Worm (Caenorhabditis elegans) whole organism, dauer: ENCODE results near the gene ZK1055.6.
"Not testable (repeated sequence)": the region's sequence is repeated elsewhere in the genome, so short reads cannot be mapped to it uniquely, and the experiment has no call there.

ENCODE experiments used
- unc-62 ChIP-seq: sonication (generic microtip); optimal IDR thresholded peaks from 2 replicates; lab custom pipeline; 2017; ENCODE audit warnings: missing biosample characterization, missing genetic modification reagents, missing genetic modification characterization

Gene ZK1055.6

ce11 chrV:6605275-6605674 is 2.9 kb upstream of the ZK1055.6 start, which contains the start of gene ZK1055.7:
ZK1055.7 (minus strand) TSS chrV:6605375.
- no peak for TF ChIP-seq unc-62 (GFP tag; lab: Kevin White, UChicago)

DNA sequence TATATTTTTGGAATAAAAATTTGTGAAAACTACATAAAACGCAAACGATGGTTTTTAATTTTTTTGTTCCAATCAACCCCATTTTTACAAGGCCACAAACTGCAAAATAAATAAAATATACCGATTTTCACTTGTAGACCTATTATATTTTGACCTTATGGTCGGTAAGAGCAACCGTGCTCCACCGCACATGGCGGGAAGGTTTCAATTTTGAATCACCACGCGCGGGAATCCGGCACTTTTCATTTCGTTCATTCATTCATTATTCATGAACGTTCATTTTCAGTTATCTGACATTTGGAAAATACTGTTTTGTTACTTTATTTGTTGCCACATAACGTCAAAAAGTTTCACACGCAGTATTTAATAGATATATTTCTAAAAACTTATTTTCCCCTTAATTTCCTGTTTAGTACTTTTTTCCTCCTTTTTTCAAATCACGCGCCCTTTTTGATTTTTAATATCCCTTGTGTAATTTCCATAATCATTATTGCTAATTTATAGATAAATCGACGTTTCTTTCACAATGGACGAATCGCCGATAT is 8.6 kb downstream of the ZK1055.6 start, which contains the start of gene hcp-1:
Gene hcp-1, plus strand, starts transcription at position 495 of the 545 bp plus-strand sequence.
- no peak for TF ChIP-seq unc-62 (GFP tag; lab: Kevin White, UChicago)

- TF ChIP-seq unc-62 (GFP tag; lab: Kevin White, UChicago), result no peak
These were observed 12.1 kb downstream of the ZK1055.6 start, which contains the start of gene ZK1055.2 for ce11 chrV:6590283-6590682. ZK1055.2 (plus strand) TSS chrV:6590583.

- TF ChIP-seq unc-62 (GFP tag; lab: Kevin White, UChicago), result not testable (repeated sequence)
These were observed 20.6 kb downstream of the ZK1055.6 start, which contains the start of gene ZK1055.4 for ce11 chrV:6581762-6582161. ZK1055.4 (plus strand) TSS chrV:6582062.

- TF ChIP-seq unc-62 (GFP tag; lab: Kevin White, UChicago), result no peak
These were observed 22.4 kb downstream of the ZK1055.6 start, which contains the start of gene EGAP9.3 for ce11 chrV:6579992-6580391. EGAP9.3 (minus strand) TSS chrV:6580122.

DNA sequence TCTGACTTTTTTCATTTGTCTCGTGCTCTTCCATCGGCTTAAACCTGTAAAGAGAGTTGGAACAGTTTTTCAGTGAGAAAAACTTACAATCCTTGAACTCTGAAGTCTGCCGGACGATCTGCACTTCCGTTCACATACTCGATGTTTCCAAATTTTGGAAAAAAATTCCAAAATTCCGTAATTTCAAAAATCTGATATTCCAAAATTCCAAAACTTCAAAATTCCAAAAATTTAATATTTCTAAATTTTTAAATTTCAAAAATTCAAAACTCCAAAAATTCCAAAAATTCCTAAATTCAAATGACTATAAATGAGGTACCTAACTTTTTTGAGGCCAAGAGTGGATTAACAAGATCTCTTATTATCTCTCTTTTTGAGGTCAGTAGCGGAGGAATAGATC is 25.8 kb downstream of the ZK1055.6 start, which contains the start of gene EGAP9.4:
Gene EGAP9.4, plus strand, starts transcription at position 301 of the 400 bp plus-strand sequence.
- no peak for TF ChIP-seq unc-62 (GFP tag; lab: Kevin White, UChicago)

ce11 chrV:6575406-6576130 is 26.8 kb downstream of the ZK1055.6 start, which contains the start of gene fut-2:
fut-2 (minus strand) TSS chrV:6575890.
- no peak for TF ChIP-seq unc-62 (GFP tag; lab: Kevin White, UChicago)

DNA sequence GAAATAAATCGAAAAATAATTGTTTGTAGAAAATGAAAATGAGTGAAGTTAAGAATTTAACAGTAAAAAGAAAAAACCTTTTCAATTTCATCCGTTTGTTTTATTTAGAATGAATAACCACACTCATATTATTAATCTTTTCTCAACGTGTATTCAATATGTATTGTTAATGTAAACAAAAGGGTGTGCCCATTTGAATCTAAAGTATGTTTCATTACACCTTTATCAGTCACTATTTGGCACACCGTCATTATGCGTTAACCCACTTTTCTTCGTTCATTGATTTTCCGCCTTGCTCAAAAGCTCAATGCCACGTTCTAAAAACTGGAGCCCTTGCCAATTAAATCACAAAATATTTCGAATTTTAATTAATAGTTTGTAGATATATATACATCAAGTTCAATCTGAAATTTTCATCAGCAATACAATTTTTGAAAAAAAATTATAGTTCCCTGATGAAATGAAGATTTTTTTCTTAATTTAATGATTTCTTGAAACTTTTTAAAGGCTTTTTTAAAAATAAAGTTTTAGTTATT is 36.5 kb downstream of the ZK1055.6 start, which contains the start of gene K04A8.1:
Gene K04A8.1, plus strand, starts transcription at position 486 of the 536 bp plus-strand sequence.
- no peak for TF ChIP-seq unc-62 (GFP tag; lab: Kevin White, UChicago)

DNA sequence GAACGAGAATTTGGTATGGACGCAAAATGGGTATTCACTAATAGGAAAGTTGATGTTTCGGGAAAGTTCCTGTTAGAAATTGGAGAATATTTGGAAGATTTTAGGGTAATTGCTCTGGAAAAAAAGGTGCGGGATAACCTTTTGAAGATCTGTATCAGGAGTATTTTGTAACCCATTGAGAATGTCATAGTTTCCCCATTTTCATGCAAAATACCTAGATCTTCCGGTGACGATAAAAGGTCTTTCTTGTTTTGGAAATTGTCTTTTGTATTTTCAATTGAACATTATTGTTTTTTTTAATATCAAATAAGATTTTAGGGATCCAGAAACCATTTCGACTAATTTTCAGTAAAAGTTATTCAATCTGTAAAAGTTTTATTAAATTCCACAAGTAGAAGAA is 40.8 kb downstream of the ZK1055.6 start, which contains the start of gene spp-19:
Gene spp-19, minus strand, starts transcription at position 101 of the 400 bp plus-strand sequence.
- TF ChIP-seq unc-62 (GFP tag; lab: Kevin White, UChicago), result no peak

DNA sequence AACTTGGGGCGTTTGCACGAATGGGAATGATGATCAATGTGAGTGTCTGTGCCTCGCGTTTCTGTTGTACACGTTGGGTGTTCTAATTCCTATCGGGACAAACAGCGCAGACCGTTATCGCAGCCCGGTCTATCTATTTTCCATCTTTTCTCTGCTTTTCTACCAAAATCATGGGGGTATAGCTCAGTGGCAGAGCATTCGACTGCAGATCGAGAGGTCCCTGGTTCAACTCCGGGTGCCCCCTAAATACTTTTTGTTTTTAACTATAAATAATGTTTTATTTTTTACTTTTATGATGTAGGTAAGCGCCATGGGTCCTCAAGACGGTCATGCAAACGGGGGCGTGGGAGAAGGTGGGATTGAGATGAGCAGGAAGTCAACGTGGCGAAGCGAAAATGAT is 42.8 kb downstream of the ZK1055.6 start:
- TF ChIP-seq unc-62 (GFP tag; lab: Kevin White, UChicago), result no peak

ce11 chrV:6559105-6559504 is 43.3 kb downstream of the ZK1055.6 start, which contains the start of gene spp-26:
spp-26 (minus strand) TSS chrV:6559205.
- TF ChIP-seq unc-62 (GFP tag; lab: Kevin White, UChicago), result no peak

DNA sequence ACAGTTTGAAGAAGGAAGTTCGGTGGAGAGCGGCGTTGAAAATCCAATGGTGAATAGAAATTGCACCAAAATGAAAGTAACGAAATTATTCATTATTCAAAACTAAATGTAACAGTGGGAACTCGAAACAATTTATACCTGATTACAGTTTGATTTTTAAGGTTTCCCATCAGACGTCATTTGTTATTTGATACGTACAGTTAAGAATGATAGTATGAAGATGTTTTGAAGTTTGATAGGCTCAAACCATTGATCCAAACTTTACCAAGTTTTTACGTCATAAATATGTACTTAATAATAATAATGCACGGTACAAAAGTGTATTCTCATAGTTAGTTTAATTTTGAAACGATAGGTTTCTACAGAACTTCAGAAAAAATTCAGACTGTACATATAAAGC is 44.3 kb downstream of the ZK1055.6 start, which contains the start of gene spp-20:
Gene spp-20, minus strand, starts transcription at position 101 of the 400 bp plus-strand sequence.
- no peak for TF ChIP-seq unc-62 (GFP tag; lab: Kevin White, UChicago)

DNA sequence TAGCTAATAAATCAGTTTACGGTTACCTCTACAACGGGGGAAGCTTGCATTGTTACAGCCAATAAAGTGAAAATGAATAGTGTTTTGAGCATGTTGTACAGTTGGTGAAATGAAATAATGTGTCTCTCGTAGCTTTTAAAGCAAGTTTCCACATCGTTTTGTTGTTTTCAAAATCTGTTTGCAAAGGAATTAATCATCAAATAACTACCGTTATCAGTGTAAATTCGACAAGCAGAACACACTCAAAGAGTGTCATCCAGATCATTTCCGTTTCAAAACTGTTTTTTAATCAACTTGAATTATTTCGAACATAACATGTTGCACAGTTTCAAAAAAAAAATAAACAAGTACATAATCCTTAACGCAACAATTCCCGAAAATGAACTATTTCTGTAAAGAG is 45.4 kb downstream of the ZK1055.6 start, which contains the start of gene spp-27:
Gene spp-27, minus strand, starts transcription at position 101 of the 400 bp plus-strand sequence.
- TF ChIP-seq unc-62 (GFP tag; lab: Kevin White, UChicago), result no peak

DNA sequence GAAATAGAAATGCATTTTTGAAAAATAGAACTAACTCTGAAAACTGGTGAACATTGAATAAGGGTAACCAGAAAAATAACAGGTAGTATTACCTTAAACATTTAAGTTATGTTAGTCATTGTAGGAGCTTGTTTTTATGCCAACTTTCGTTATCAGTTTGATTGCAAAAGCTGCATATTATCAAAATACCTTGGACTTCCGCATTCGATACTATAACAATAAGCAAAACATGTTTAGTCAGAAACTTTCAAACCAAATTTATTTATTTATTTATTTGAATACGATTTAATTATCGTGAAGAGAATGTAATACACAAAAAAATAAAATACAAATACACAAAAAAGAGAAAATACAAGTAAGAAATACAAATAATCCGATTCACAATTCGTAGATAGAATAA is 48.1 kb downstream of the ZK1055.6 start, which contains the start of gene K04A8.19:
Gene K04A8.19, minus strand, starts transcription at position 101 of the 400 bp plus-strand sequence.
- TF ChIP-seq unc-62 (GFP tag; lab: Kevin White, UChicago), result no peak

ce11 chrV:6551707-6552390 is 50.6 kb downstream of the ZK1055.6 start, which contains the start of gene twk-10:
twk-10 (plus strand) TSS chrV:6552340.
- no peak for TF ChIP-seq unc-62 (GFP tag; lab: Kevin White, UChicago)
